Fruit fly (Drosophila melanogaster) whole organism, embryonic: ENCODE data around the gene pr.
A peak's percentile ranks its signal among the peaks of the same experiment; 100 is the strongest.

Experiments
- Ada2b ChIP-seq: fragments of 200-800 bp; sonication (Bioruptor generic); IDR thresholded peaks from 2 replicates; pipeline ENCODE4 v1.3.6; 2022; ENCODE audit warnings: missing biosample characterization, missing genetic modification characterization
- Adf1 ChIP-seq: fragments of 200-800 bp; sonication (Bioruptor generic); IDR thresholded peaks from 2 replicates; pipeline ENCODE4 v1.3.6; 2022; ENCODE audit warnings: missing biosample characterization, missing genetic modification characterization
- B-H1 ChIP-seq: fragments of 200-800 bp; sonication (Bioruptor generic); IDR thresholded peaks from 3 replicates; pipeline ENCODE4 v1.3.6; 2022; ENCODE audit warnings: missing biosample characterization, missing genetic modification characterization
- CG1602 ChIP-seq: fragments of 200-800 bp; sonication (Bioruptor generic); optimal IDR thresholded peaks from 3 replicates; lab custom pipeline; 2016; ENCODE audit warnings: missing biosample characterization, missing genetic modification characterization
- CG17186 ChIP-seq: fragments of 200-800 bp; sonication (Bioruptor generic); optimal IDR thresholded peaks from 3 replicates; lab custom pipeline; 2017; ENCODE audit warnings: missing biosample characterization, missing genetic modification reagents, missing genetic modification characterization
- CG17568 ChIP-seq: fragments of 200-800 bp; sonication (Bioruptor generic); optimal IDR thresholded peaks from 2 replicates; lab custom pipeline; 2018; ENCODE audit warnings: missing biosample characterization, mild to moderate bottlenecking, missing genetic modification characterization, moderate library complexity
- CG18262 ChIP-seq: fragments of 200-800 bp; optimal IDR thresholded peaks from 3 replicates; lab custom pipeline; 2019; ENCODE audit warnings: missing biosample characterization, mild to moderate bottlenecking, missing genetic modification characterization, moderate library complexity
- CG2116 ChIP-seq: fragments of 200-800 bp; sonication (Bioruptor generic); optimal IDR thresholded peaks from 3 replicates; lab custom pipeline; 2018; ENCODE audit warnings: missing biosample characterization, mild to moderate bottlenecking, missing genetic modification characterization
- CG30020 ChIP-seq: fragments of 200-800 bp; optimal IDR thresholded peaks from 2 replicates; lab custom pipeline; 2019; ENCODE audit warnings: missing biosample characterization, mild to moderate bottlenecking, missing genetic modification characterization, moderate library complexity
- CG30431 ChIP-seq: fragments of 200-800 bp; sonication (Bioruptor generic); optimal IDR thresholded peaks from 2 replicates; lab custom pipeline; 2017; ENCODE audit warnings: missing biosample characterization, missing genetic modification characterization
- CG33213 ChIP-seq: fragments of 200-800 bp; sonication (Bioruptor generic); optimal IDR thresholded peaks from 3 replicates; lab custom pipeline; 2016; ENCODE audit warnings: missing biosample characterization, missing genetic modification characterization
- CG3995 ChIP-seq: fragments of 200-800 bp; sonication (Bioruptor generic); optimal IDR thresholded peaks from 3 replicates; lab custom pipeline; 2016; ENCODE audit warnings: missing biosample characterization, missing genetic modification characterization
- CG42726 ChIP-seq: fragments of 200-800 bp; sonication (Bioruptor generic); IDR thresholded peaks from 2 replicates; pipeline ENCODE4 v1.3.6; 2022; ENCODE audit warnings: missing biosample characterization, missing genetic modification characterization; ENCODE audit not compliant: partially characterized antibody
- CG4360 ChIP-seq: fragments of 200-800 bp; sonication (Bioruptor generic); IDR thresholded peaks from 2 replicates; pipeline ENCODE4 v1.3.6; 2022; ENCODE audit warnings: missing biosample characterization, missing genetic modification characterization
- CG8089 ChIP-seq: fragments of 200-800 bp; sonication (Bioruptor generic); optimal IDR thresholded peaks from 3 replicates; lab custom pipeline; 2016; ENCODE audit warnings: missing biosample characterization, missing genetic modification characterization
- CG8359 ChIP-seq: fragments of 200-800 bp; sonication (Bioruptor generic); optimal IDR thresholded peaks from 2 replicates; lab custom pipeline; 2017; ENCODE audit warnings: missing biosample characterization, mild to moderate bottlenecking, missing genetic modification characterization, borderline replicate concordance
- CG9437 ChIP-seq: fragments of 200-800 bp; sonication (Bioruptor generic); optimal IDR thresholded peaks from 2 replicates; lab custom pipeline; 2018; ENCODE audit warnings: missing biosample characterization, mild to moderate bottlenecking, missing genetic modification characterization
- CG9727 ChIP-seq: fragments of 200-800 bp; sonication (Bioruptor generic); optimal IDR thresholded peaks from 3 replicates; lab custom pipeline; 2017; ENCODE audit warnings: missing biosample characterization, mild to moderate bottlenecking, missing genetic modification characterization
- CG9817 ChIP-seq: fragments of 200-800 bp; sonication (Bioruptor generic); optimal IDR thresholded peaks from 2 replicates; lab custom pipeline; 2018; ENCODE audit warnings: missing biosample characterization, mild to moderate bottlenecking, missing genetic modification characterization, moderate library complexity
- CoRest ChIP-seq: fragments of 200-800 bp; sonication (Bioruptor generic); optimal IDR thresholded peaks from 3 replicates; lab custom pipeline; 2018; ENCODE audit warnings: missing biosample characterization, mild to moderate bottlenecking, missing genetic modification characterization, moderate library complexity
- Dip3 ChIP-seq: fragments of 200-800 bp; sonication (Bioruptor generic); optimal IDR thresholded peaks from 3 replicates; lab custom pipeline; 2016; ENCODE audit warnings: missing biosample characterization, missing genetic modification characterization
- E2f2 ChIP-seq: fragments of 200-800 bp; sonication (Bioruptor generic); IDR thresholded peaks from 2 replicates; pipeline ENCODE4 v1.3.6; 2022; ENCODE audit warnings: missing biosample characterization, missing genetic modification characterization
- Ets65A ChIP-seq: fragments of 200-800 bp; sonication (Bioruptor generic); peaks from one replicate; lab custom pipeline; 2016; ENCODE audit warnings: missing biosample characterization, missing genetic modification characterization
- HLH4C ChIP-seq: fragments of 200-800 bp; sonication (Bioruptor generic); IDR thresholded peaks from 3 replicates; pipeline ENCODE4 v1.3.6; 2022; ENCODE audit warnings: missing biosample characterization, missing genetic modification characterization; ENCODE audit not compliant: partially characterized antibody
- HLHmδ ChIP-seq: fragments of 200-800 bp; sonication (Bioruptor generic); optimal IDR thresholded peaks from 2 replicates; lab custom pipeline; 2018; ENCODE audit warnings: missing biosample characterization, mild to moderate bottlenecking, missing genetic modification characterization, moderate library complexity
- HmgZ ChIP-seq: fragments of 200-800 bp; sonication (Bioruptor generic); optimal IDR thresholded peaks from 2 replicates; lab custom pipeline; 2018; ENCODE audit warnings: missing biosample characterization, mild to moderate bottlenecking, missing genetic modification characterization
- Hr39 ChIP-seq: fragments of >200 bp; optimal IDR thresholded peaks from 2 replicates; lab custom pipeline; 2017
- Lhr ChIP-seq: fragments of 200-800 bp; sonication (Bioruptor generic); optimal IDR thresholded peaks from 3 replicates; lab custom pipeline; 2017; ENCODE audit warnings: mild to moderate bottlenecking, missing biosample characterization, missing genetic modification reagents, missing genetic modification characterization
- Lim3 ChIP-seq: fragments of 200-800 bp; sonication (Bioruptor generic); IDR thresholded peaks from 2 replicates; pipeline ENCODE4 v1.3.6; 2022; ENCODE audit warnings: missing biosample characterization, missing genetic modification characterization
- NC2α ChIP-seq: fragments of 200-800 bp; sonication (Bioruptor generic); optimal IDR thresholded peaks from 2 replicates; lab custom pipeline; 2016; ENCODE audit warnings: missing biosample characterization, missing genetic modification characterization
- Poxn ChIP-seq: fragments of 200-800 bp; sonication (Bioruptor generic); IDR thresholded peaks from 2 replicates; pipeline ENCODE4 v1.3.6; 2022; ENCODE audit warnings: missing biosample characterization, missing genetic modification characterization
- Scr ChIP-seq: fragments of 200-800 bp; sonication (Bioruptor generic); IDR thresholded peaks from 2 replicates; pipeline ENCODE4 v1.3.6; 2022; ENCODE audit warnings: missing biosample characterization, missing genetic modification characterization; ENCODE audit not compliant: partially characterized antibody
- Stat92E ChIP-seq, 3 experiments: fragments of >200 bp in 2 of 3; fragments of 200-800 bp in 1 of 3; sonication (Bioruptor generic) in 1 of 3; optimal IDR thresholded peaks; 2 replicates each; lab custom pipeline; 2017 to 2019; ENCODE audit warnings: missing biosample characterization in 3 of 3, missing genetic modification characterization in 3 of 3, mild to moderate bottlenecking in 1 of 3, moderate library complexity in 1 of 3
- bcd ChIP-seq: fragments of 200-800 bp; sonication (Bioruptor generic); optimal IDR thresholded peaks from 2 replicates; lab custom pipeline; 2017; ENCODE audit warnings: missing biosample characterization, mild to moderate bottlenecking, missing genetic modification characterization
- chinmo ChIP-seq: fragments of 200-800 bp; sonication (Bioruptor generic); IDR thresholded peaks from 4 replicates; pipeline ENCODE4 v1.3.6; 2022; ENCODE audit warnings: missing biosample characterization, missing genetic modification characterization; ENCODE audit not compliant: partially characterized antibody
- en ChIP-seq: fragments of 200-800 bp; sonication (Bioruptor generic); optimal IDR thresholded peaks from 2 replicates; lab custom pipeline; 2016; ENCODE audit warnings: missing biosample characterization, missing genetic modification characterization
- exex ChIP-seq: fragments of 200-800 bp; sonication (Bioruptor generic); optimal IDR thresholded peaks from 4 replicates; lab custom pipeline; 2018; ENCODE audit warnings: missing biosample characterization, mild to moderate bottlenecking, missing genetic modification characterization, moderate library complexity
- gem ChIP-seq: fragments of 200-800 bp; sonication (Bioruptor generic); optimal IDR thresholded peaks from 2 replicates; lab custom pipeline; 2019; ENCODE audit warnings: missing biosample characterization, mild to moderate bottlenecking, missing genetic modification characterization, moderate library complexity
- gt ChIP-seq: fragments of 200-800 bp; sonication (Bioruptor generic); IDR thresholded peaks from 2 replicates; pipeline ENCODE4 v1.3.6; 2022; ENCODE audit warnings: missing biosample characterization, missing genetic modification characterization
- klu ChIP-seq: fragments of 200-800 bp; sonication (Bioruptor generic); IDR thresholded peaks from 2 replicates; pipeline ENCODE4 v1.3.6; 2022; ENCODE audit warnings: missing biosample characterization, missing genetic modification characterization
- knrl ChIP-seq: fragments of 200-800 bp; sonication (Bioruptor generic); IDR thresholded peaks from 3 replicates; pipeline ENCODE4 v1.3.6; 2022; ENCODE audit warnings: missing biosample characterization, missing genetic modification characterization; ENCODE audit not compliant: partially characterized antibody
- lilli ChIP-seq: fragments of 200-800 bp; sonication (Bioruptor generic); optimal IDR thresholded peaks from 3 replicates; lab custom pipeline; 2016; ENCODE audit warnings: missing biosample characterization, missing genetic modification characterization
- org-1 ChIP-seq: fragments of 200-800 bp; sonication (Bioruptor generic); optimal IDR thresholded peaks from 2 replicates; lab custom pipeline; 2017; ENCODE audit warnings: missing biosample characterization, missing genetic modification characterization
- sd ChIP-seq: fragments of 200-800 bp; sonication (Bioruptor generic); optimal IDR thresholded peaks from 3 replicates; lab custom pipeline; 2018; ENCODE audit warnings: missing biosample characterization, mild to moderate bottlenecking, missing genetic modification characterization, moderate library complexity
- sna ChIP-seq: fragments of 200-800 bp; sonication (Bioruptor generic); IDR thresholded peaks from 2 replicates; pipeline ENCODE4 v1.3.6; 2022; ENCODE audit warnings: missing biosample characterization, missing genetic modification characterization; ENCODE audit not compliant: partially characterized antibody
- tin ChIP-seq: fragments of 200-800 bp; sonication (Bioruptor generic); optimal IDR thresholded peaks from 3 replicates; lab custom pipeline; 2016; ENCODE audit warnings: missing biosample characterization, missing genetic modification characterization
- tna ChIP-seq: fragments of 200-800 bp; sonication (Bioruptor generic); IDR thresholded peaks from 2 replicates; pipeline ENCODE4 v1.3.6; 2022; ENCODE audit warnings: missing biosample characterization, missing genetic modification characterization; ENCODE audit not compliant: partially characterized antibody
- toy ChIP-seq: fragments of 200-800 bp; sonication (Bioruptor generic); IDR thresholded peaks from 2 replicates; pipeline ENCODE4 v1.3.6; 2022; ENCODE audit warnings: missing biosample characterization, missing genetic modification characterization
- usp ChIP-seq: fragments of >200 bp; optimal IDR thresholded peaks from 2 replicates; lab custom pipeline; 2017; ENCODE audit warnings: missing biosample characterization, missing genetic modification characterization
- wor ChIP-seq: fragments of 200-800 bp; sonication (Bioruptor generic); IDR thresholded peaks from 2 replicates; pipeline ENCODE4 v1.3.6; 2022; ENCODE audit warnings: missing biosample characterization, missing genetic modification characterization

Gene pr

dm6 chr2L:20075234-20075803, at the start of gene pr, which contains the start of gene neb (continued):
- TF ChIP-seq bcd (GFP tag; lab: Kevin White, UChicago), result peak; percentile 32
- TF ChIP-seq CG30431 (GFP tag; lab: Kevin White, UChicago), result peak; percentile 24
- TF ChIP-seq gt (GFP tag; lab: Robert Waterston, UW), result no peak
- peak; percentile 64 for TF ChIP-seq CG9817 (tag; lab: Kevin White, UChicago)
- peak; percentile 56 for TF ChIP-seq CG1602 (GFP tag; lab: Kevin White, UChicago)
- no peak for TF ChIP-seq usp (GFP tag; lab: Kevin White, UChicago)
- TF ChIP-seq CG18262 (tag; lab: Kevin White, UChicago), result peak; percentile 24
- TF ChIP-seq Poxn (GFP tag; lab: Robert Waterston, UW), result no peak
- TF ChIP-seq E2f2 (GFP tag; lab: Robert Waterston, UW), result peak; percentile 94
- peak; percentile 69 for TF ChIP-seq lilli (GFP tag; lab: Kevin White, UChicago)
- peak; percentile 73 for TF ChIP-seq Lhr (GFP tag; lab: Kevin White, UChicago)
- TF ChIP-seq HmgZ (tag; lab: Kevin White, UChicago), result peak; percentile 49
- TF ChIP-seq Scr, result peak; percentile 52; the same call in 1 of the 2 replicates
- peak; percentile 64 for TF ChIP-seq sna (GFP tag; lab: Robert Waterston, UW)
- TF ChIP-seq exex (tag; lab: Kevin White, UChicago), result peak; percentile 25
- peak; percentile 79 for TF ChIP-seq gem (tag; lab: Kevin White, UChicago)
- TF ChIP-seq CG17568 (GFP tag; lab: Kevin White, UChicago), result no peak
- peak; percentile 52 for TF ChIP-seq tin (GFP tag; lab: Kevin White, UChicago)
- peak; percentile 92 for TF ChIP-seq Ets65A (GFP tag; lab: Kevin White, UChicago)
- peak; percentile 68 for TF ChIP-seq CG9727 (GFP tag; lab: Kevin White, UChicago)
- no peak for TF ChIP-seq NC2α (GFP tag; lab: Kevin White, UChicago)
- peak; percentile 75 for TF ChIP-seq CoRest
- no peak for TF ChIP-seq toy (GFP tag; lab: Robert Waterston, UW)
- TF ChIP-seq CG2116 (GFP tag; lab: Kevin White, UChicago), result peak; percentile 99
- TF ChIP-seq HLHmδ, result no peak
- TF ChIP-seq Ada2b (GFP tag; lab: Robert Waterston, UW), result peak; percentile 77
- TF ChIP-seq HLH4C, result peak; percentile 64
- no peak for TF ChIP-seq Lim3 (GFP tag; lab: Robert Waterston, UW)
- peak; percentile 96 for TF ChIP-seq CG3995 (GFP tag; lab: Kevin White, UChicago)
- TF ChIP-seq wor (GFP tag; lab: Robert Waterston, UW), result peak; percentile 43; the same call in 1 of the 2 replicates
- no peak for TF ChIP-seq CG8089
- TF ChIP-seq CG30020 (tag; lab: Kevin White, UChicago), result peak; percentile 45
- peak; percentile 46; the same call in 1 of the 2 replicates for TF ChIP-seq Adf1
- TF ChIP-seq Stat92E (GFP tag; optimal IDR thresholded peaks at IDR 0.05; lab: Kevin White, UChicago), result peak in 1 of 3 experiments; percentile 3
- peak; percentile 61 for TF ChIP-seq knrl (GFP tag; lab: Robert Waterston, UW)
- no peak for TF ChIP-seq CG8359 (GFP tag; lab: Kevin White, UChicago)
- TF ChIP-seq CG42726 (GFP tag; lab: Robert Waterston, UW), result no peak
- TF ChIP-seq CG17186, result peak; percentile 28
- TF ChIP-seq CG9437 (GFP tag; lab: Kevin White, UChicago), result no peak
- TF ChIP-seq org-1 (GFP tag; lab: Kevin White, UChicago), result no peak
- TF ChIP-seq klu (GFP tag; lab: Robert Waterston, UW), result peak; percentile 41; the same call in 1 of the 2 replicates
- TF ChIP-seq en (GFP tag; lab: Kevin White, UChicago), result no peak
- no peak for TF ChIP-seq tna (GFP tag; lab: Robert Waterston, UW)
- TF ChIP-seq CG33213 (GFP tag; lab: Kevin White, UChicago), result peak; percentile 49
- TF ChIP-seq sd (tag; lab: Kevin White, UChicago), result no peak
- TF ChIP-seq Dip3 (GFP tag; lab: Kevin White, UChicago), result peak; percentile 24
- TF ChIP-seq CG4360 (GFP tag; lab: Robert Waterston, UW), result no peak
- TF ChIP-seq B-H1 (GFP tag; lab: Robert Waterston, UW), result no peak
- TF ChIP-seq Hr39 (lab: Kevin White, UChicago), result no peak
- 0 out of 4 replicates have a peak, but pooled peaks have one; percentile 35 for TF ChIP-seq chinmo (GFP tag; lab: Robert Waterston, UW)
